Worm (Caenorhabditis elegans) whole organism, L1 larva: Measurements from ENCODE around the gene mma-1.

Experiments used
- C16A3.4 ChIP-seq: fragments of 150-350 bp; optimal IDR thresholded peaks from 2 replicates; lab custom pipeline; 2014; ENCODE audit warnings: missing biosample characterization, missing genetic modification characterization
- C34B4.2 ChIP-seq: sonication (generic microtip); optimal IDR thresholded peaks from 2 replicates; lab custom pipeline; 2017; ENCODE audit warnings: mild to moderate bottlenecking, missing genetic modification characterization, missing compliant biosample characterization
- Y116A8C.19 ChIP-seq: sonication (generic microtip); optimal IDR thresholded peaks from 2 replicates; lab custom pipeline; 2016; ENCODE audit warnings: missing compliant biosample characterization, missing genetic modification characterization, borderline replicate concordance
- aha-1 ChIP-seq: fragments of 150-350 bp; optimal IDR thresholded peaks from 2 replicates; lab custom pipeline; 2014; ENCODE audit warnings: missing biosample characterization, missing genetic modification characterization
- alr-1 ChIP-seq: fragments of 200-800 bp; sonication (Bioruptor generic); optimal IDR thresholded peaks from 2 replicates; lab custom pipeline; 2018; ENCODE audit warnings: borderline replicate concordance, mild to moderate bottlenecking, missing genetic modification characterization, missing compliant biosample characterization
- ceh-8 ChIP-seq: fragments of 200-800 bp; sonication (Bioruptor generic); optimal IDR thresholded peaks from 2 replicates; lab custom pipeline; 2018; ENCODE audit warnings: mild to moderate bottlenecking, missing genetic modification characterization, moderate library complexity, missing compliant biosample characterization
- ceh-82 ChIP-seq, 3 experiments: fragments of 150-350 bp in 1 of 3; sonication (generic microtip) in 2 of 3; optimal IDR thresholded peaks; 2 replicates each; lab custom pipeline; 2014 to 2017; ENCODE audit warnings: missing biosample characterization in 3 of 3, missing genetic modification characterization in 3 of 3
- ces-1 ChIP-seq: fragments of 150-350 bp; optimal IDR thresholded peaks from 2 replicates; lab custom pipeline; 2014; ENCODE audit warnings: missing biosample characterization, missing genetic modification reagents, missing genetic modification characterization
- dpl-1 ChIP-seq, 3 experiments: fragments of 150-350 bp in 2 of 3; sonication (generic microtip) in 1 of 3; optimal IDR thresholded peaks; 2 replicates each; lab custom pipeline; 2014 to 2017; ENCODE audit warnings: missing biosample characterization in 3 of 3, missing genetic modification characterization in 3 of 3, missing genetic modification reagents in 3 of 3
- dsc-1 ChIP-seq: sonication (generic microtip); optimal IDR thresholded peaks from 2 replicates; lab custom pipeline; 2016; ENCODE audit warnings: mild to moderate bottlenecking, missing genetic modification characterization, missing compliant biosample characterization
- efl-3 ChIP-seq: fragments of 200-800 bp; sonication (Bioruptor generic); optimal IDR thresholded peaks from 2 replicates; lab custom pipeline; 2018; ENCODE audit warnings: mild to moderate bottlenecking, missing genetic modification characterization, missing compliant biosample characterization
- egl-13 ChIP-seq: sonication (generic microtip); optimal IDR thresholded peaks from 2 replicates; lab custom pipeline; 2016; ENCODE audit warnings: missing genotype, missing genetic modification reagents, missing genetic modification characterization, missing compliant biosample characterization
- ets-5 ChIP-seq: fragments of 200-800 bp; sonication (Bioruptor generic); IDR thresholded peaks from 2 replicates; pipeline ENCODE4 v1.3.6; 2022; ENCODE audit warnings: missing genetic modification characterization, missing compliant biosample characterization
- fkh-4 ChIP-seq: sonication (generic microtip); optimal IDR thresholded peaks from 2 replicates; lab custom pipeline; 2016; ENCODE audit warnings: missing compliant biosample characterization, missing genetic modification characterization, borderline replicate concordance
- fkh-8 ChIP-seq: sonication (generic microtip); optimal IDR thresholded peaks from 2 replicates; lab custom pipeline; 2016; ENCODE audit warnings: mild to moderate bottlenecking, missing genetic modification characterization, missing compliant biosample characterization
- grh-1 ChIP-seq: fragments of 200-800 bp; sonication (Bioruptor generic); IDR thresholded peaks from 2 replicates; pipeline ENCODE4 v1.3.6; 2022; ENCODE audit warnings: missing genetic modification reagents, missing genetic modification characterization, missing compliant biosample characterization
- hlh-4 ChIP-seq: sonication (generic microtip); optimal IDR thresholded peaks from 2 replicates; lab custom pipeline; 2016; ENCODE audit warnings: mild to moderate bottlenecking, missing genetic modification characterization, missing compliant biosample characterization
- hpl-2 ChIP-seq: fragments of 150-350 bp; optimal IDR thresholded peaks from 2 replicates; lab custom pipeline; 2014; ENCODE audit warnings: missing biosample characterization, missing genetic modification reagents, missing genetic modification characterization
- irx-1 ChIP-seq: sonication (generic microtip); optimal IDR thresholded peaks from 2 replicates; lab custom pipeline; 2016; ENCODE audit warnings: missing genetic modification characterization, missing compliant biosample characterization
- isw-1 ChIP-seq: fragments of 200-800 bp; sonication (Bioruptor generic); IDR thresholded peaks from 2 replicates; pipeline ENCODE4 v1.3.6; 2022; ENCODE audit warnings: missing genetic modification characterization, missing compliant biosample characterization
- jun-1 ChIP-seq: fragments of 150-350 bp; optimal IDR thresholded peaks from 2 replicates; lab custom pipeline; 2014; ENCODE audit warnings: missing biosample characterization, missing genetic modification reagents, missing genetic modification characterization
- lin-13 ChIP-seq: fragments of 150-350 bp; optimal IDR thresholded peaks from 2 replicates; lab custom pipeline; 2014; ENCODE audit warnings: missing biosample characterization, missing genetic modification reagents, missing genetic modification characterization
- lin-15B ChIP-seq: fragments of 150-350 bp; sonication (generic microtip); optimal IDR thresholded peaks from 3 replicates; lab custom pipeline; 2014; ENCODE audit warnings: missing biosample characterization, missing genetic modification characterization
- lin-39 ChIP-seq: fragments of 150-350 bp; optimal IDR thresholded peaks from 2 replicates; lab custom pipeline; 2014; ENCODE audit warnings: missing biosample characterization, missing genetic modification reagents, missing genetic modification characterization
- lir-3 ChIP-seq: sonication (generic microtip); optimal IDR thresholded peaks from 2 replicates; lab custom pipeline; 2016; ENCODE audit warnings: mild to moderate bottlenecking, missing genetic modification characterization, moderate library complexity, missing compliant biosample characterization; ENCODE audit not compliant: poor library complexity
- mab-9 ChIP-seq: fragments of 200-800 bp; sonication (Bioruptor generic); IDR thresholded peaks from 2 replicates; pipeline ENCODE4 v1.3.6; 2022; ENCODE audit warnings: missing genetic modification reagents, missing genetic modification characterization, missing compliant biosample characterization
- mdl-1 ChIP-seq, 2 experiments: fragments of 150-350 bp; optimal IDR thresholded peaks; 2 replicates each; lab custom pipeline; 2014 to 2017; ENCODE audit warnings: missing biosample characterization in 2 of 2, missing genetic modification characterization in 2 of 2, inconsistent platforms in 1 of 2
- nhr-11 ChIP-seq: fragments of 150-350 bp; optimal IDR thresholded peaks from 2 replicates; lab custom pipeline; 2014; ENCODE audit warnings: missing biosample characterization, missing genetic modification characterization
- nhr-12 ChIP-seq: sonication (generic microtip); optimal IDR thresholded peaks from 2 replicates; lab custom pipeline; 2017; ENCODE audit warnings: missing biosample characterization, missing genetic modification characterization
- nhr-237 ChIP-seq: fragments of 150-350 bp; optimal IDR thresholded peaks from 2 replicates; lab custom pipeline; 2014; ENCODE audit warnings: missing biosample characterization, missing genetic modification characterization
- nhr-47 ChIP-seq: sonication (generic microtip); optimal IDR thresholded peaks from 2 replicates; lab custom pipeline; 2016; ENCODE audit warnings: mild to moderate bottlenecking, missing genetic modification characterization, moderate library complexity, missing compliant biosample characterization
- nhr-76 ChIP-seq: sonication (generic microtip); optimal IDR thresholded peaks from 2 replicates; lab custom pipeline; 2017; ENCODE audit warnings: missing biosample characterization, missing genetic modification characterization
- nhr-85 ChIP-seq: sonication (generic microtip); peaks from one replicate; lab custom pipeline; 2016; ENCODE audit warnings: missing genetic modification characterization, inconsistent platforms, missing compliant biosample characterization
- nhr-90 ChIP-seq: sonication (generic microtip); optimal IDR thresholded peaks from 2 replicates; lab custom pipeline; 2016; ENCODE audit warnings: mild to moderate bottlenecking, missing genetic modification characterization, missing compliant biosample characterization; ENCODE audit not compliant: poor library complexity
- pag-3 ChIP-seq: sonication (generic microtip); optimal IDR thresholded peaks from 2 replicates; lab custom pipeline; 2017; ENCODE audit warnings: missing genetic modification characterization, mild to moderate bottlenecking, missing compliant biosample characterization, antibody characterized with exemption, borderline replicate concordance; ENCODE audit not compliant: insufficient read depth
- pqm-1 ChIP-seq: sonication (generic microtip); optimal IDR thresholded peaks from 3 replicates; lab custom pipeline; 2017; ENCODE audit warnings: missing biosample characterization, missing genetic modification characterization
- rnt-1 ChIP-seq: sonication (generic microtip); optimal IDR thresholded peaks from 2 replicates; lab custom pipeline; 2016; ENCODE audit warnings: mild to moderate bottlenecking, missing genetic modification characterization, moderate library complexity, missing compliant biosample characterization
- sox-4 ChIP-seq: sonication (generic microtip); optimal IDR thresholded peaks from 2 replicates; lab custom pipeline; 2016; ENCODE audit warnings: missing genetic modification characterization, missing compliant biosample characterization
- sptf-1 ChIP-seq: fragments of 150-350 bp; optimal IDR thresholded peaks from 2 replicates; lab custom pipeline; 2014; ENCODE audit warnings: missing biosample characterization, missing genetic modification characterization
- sup-37 ChIP-seq: fragments of 200-800 bp; sonication (Bioruptor generic); optimal IDR thresholded peaks from 2 replicates; lab custom pipeline; 2018; ENCODE audit warnings: mild to moderate bottlenecking, missing genetic modification characterization, missing compliant biosample characterization
- swsn-7 ChIP-seq: sonication (generic microtip); optimal IDR thresholded peaks from 2 replicates; lab custom pipeline; 2016; ENCODE audit warnings: missing genetic modification characterization, missing compliant biosample characterization
- tlp-1 ChIP-seq: fragments of 150-350 bp; optimal IDR thresholded peaks from 2 replicates; lab custom pipeline; 2014; ENCODE audit warnings: missing biosample characterization, missing genetic modification characterization
- unc-130 ChIP-seq: fragments of 150-350 bp; optimal IDR thresholded peaks from 2 replicates; lab custom pipeline; 2017; ENCODE audit warnings: missing biosample characterization, missing genetic modification characterization, inconsistent platforms
- unc-30 ChIP-seq: sonication (generic microtip); optimal IDR thresholded peaks from 2 replicates; lab custom pipeline; 2017; ENCODE audit warnings: missing biosample characterization, missing genetic modification characterization
- unc-86 ChIP-seq: sonication (generic microtip); optimal IDR thresholded peaks from 2 replicates; lab custom pipeline; 2016; ENCODE audit warnings: missing genetic modification characterization, missing compliant biosample characterization
- zag-1 ChIP-seq: fragments of 150-350 bp; optimal IDR thresholded peaks from 2 replicates; lab custom pipeline; 2014; ENCODE audit warnings: missing biosample characterization, missing genetic modification characterization
- ztf-11 ChIP-seq, 2 experiments: sonication (generic microtip); optimal IDR thresholded peaks; 2 replicates each; lab custom pipeline; 2016 to 2017; ENCODE audit warnings: missing genetic modification characterization in 2 of 2, missing biosample characterization in 1 of 2, missing compliant biosample characterization in 1 of 2
- ztf-4 ChIP-seq: fragments of 150-350 bp; optimal IDR thresholded peaks from 2 replicates; lab custom pipeline; 2014; ENCODE audit warnings: missing biosample characterization, missing genetic modification characterization

mma-1 gene

DNA sequence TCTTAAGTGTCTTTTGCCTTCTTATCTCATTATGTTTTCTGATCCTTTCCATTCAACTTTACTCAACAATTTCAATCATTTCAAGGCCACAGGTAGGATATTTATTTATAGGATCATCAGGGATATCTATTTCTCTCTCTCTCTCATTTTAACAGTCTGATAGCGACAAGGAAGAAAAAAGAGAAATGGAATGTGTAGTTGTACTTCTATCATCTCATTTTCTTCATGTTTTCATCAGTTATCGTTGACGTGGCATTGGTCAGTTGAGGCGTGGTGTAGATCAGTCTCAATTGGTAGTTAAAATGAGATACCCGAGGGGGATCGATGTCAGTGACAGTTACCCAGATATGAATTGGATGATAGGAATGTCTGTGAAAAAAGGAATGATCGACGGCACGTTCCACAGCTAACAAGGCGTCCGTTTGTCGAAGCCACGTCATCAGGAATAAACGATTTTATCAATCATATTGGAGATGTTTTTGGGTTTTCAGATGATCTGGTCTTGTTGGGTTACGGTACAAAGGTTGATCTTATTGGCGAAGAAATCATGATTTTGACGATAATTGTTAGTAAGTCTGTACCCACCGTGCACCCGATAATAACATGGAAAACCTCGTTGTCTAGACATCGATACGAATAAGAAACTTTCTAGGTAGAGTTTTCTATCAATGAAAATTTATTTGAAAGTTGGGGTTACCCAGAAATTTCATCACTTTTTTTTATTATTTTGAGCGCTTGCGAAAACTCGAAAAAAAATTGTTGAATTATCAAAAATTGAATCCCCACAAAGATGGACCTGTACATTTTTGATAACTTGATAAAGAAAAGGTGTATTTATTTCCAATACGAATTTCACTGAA, 41.7 kb downstream of the mma-1 start (continued):
- TF ChIP-seq alr-1 = no peak
- no peak for TF ChIP-seq tlp-1 (tag; lab: Kevin White, UChicago)
- TF ChIP-seq rnt-1 (tag; lab: Kevin White, UChicago) = no peak
- no peak for TF ChIP-seq ets-5
- TF ChIP-seq C16A3.4 (tag; lab: Kevin White, UChicago) = peak; percentile 63
- TF ChIP-seq lin-39 (tag; lab: Kevin White, UChicago) = no peak
- no peak for TF ChIP-seq hlh-4 (tag; lab: Kevin White, UChicago)
- TF ChIP-seq mab-9 (GFP tag; lab: Robert Waterston, UW) = no peak
- no peak for TF ChIP-seq swsn-7
- TF ChIP-seq ztf-4 (tag; lab: Kevin White, UChicago) = peak; percentile 28
- TF ChIP-seq lin-15B (tag; lab: Kevin White, UChicago) = no peak
- TF ChIP-seq efl-3 (GFP tag; lab: Kevin White, UChicago) = no peak
- TF ChIP-seq dpl-1 (GFP tag; optimal IDR thresholded peaks at IDR 0.05; lab: Kevin White, UChicago) = no peak
- TF ChIP-seq nhr-85 (tag; lab: Kevin White, UChicago) = peak; percentile 98
- TF ChIP-seq jun-1 = no peak
- TF ChIP-seq sup-37 (GFP tag; lab: Kevin White, UChicago) = no peak
- no peak for TF ChIP-seq nhr-237 (tag; lab: Kevin White, UChicago)
- TF ChIP-seq nhr-76 (tag; lab: Kevin White, UChicago) = no peak
- TF ChIP-seq fkh-8 = no peak
- TF ChIP-seq ztf-11 (tag; optimal IDR thresholded peaks at IDR 0.05; lab: Kevin White, UChicago) = no peak
- no peak for TF ChIP-seq C34B4.2 (tag; lab: Kevin White, UChicago)
- no peak for TF ChIP-seq egl-13
- TF ChIP-seq ces-1 (GFP tag; lab: Kevin White, UChicago) = no peak
- TF ChIP-seq zag-1 (tag; lab: Kevin White, UChicago) = no peak
- no peak for TF ChIP-seq Y116A8C.19 (tag; lab: Kevin White, UChicago)
- no peak for TF ChIP-seq aha-1 (tag; lab: Kevin White, UChicago)
- no peak for TF ChIP-seq hpl-2 (GFP tag; lab: Kevin White, UChicago)
- no peak for TF ChIP-seq ceh-8 (GFP tag; lab: Kevin White, UChicago)
- no peak for TF ChIP-seq sptf-1
- TF ChIP-seq lir-3 (tag; lab: Kevin White, UChicago) = no peak
- no peak for TF ChIP-seq sox-4 (tag; lab: Kevin White, UChicago)
- no peak for TF ChIP-seq unc-86 (tag; lab: Kevin White, UChicago)
- no peak for TF ChIP-seq nhr-12 (tag; lab: Kevin White, UChicago)

DNA sequence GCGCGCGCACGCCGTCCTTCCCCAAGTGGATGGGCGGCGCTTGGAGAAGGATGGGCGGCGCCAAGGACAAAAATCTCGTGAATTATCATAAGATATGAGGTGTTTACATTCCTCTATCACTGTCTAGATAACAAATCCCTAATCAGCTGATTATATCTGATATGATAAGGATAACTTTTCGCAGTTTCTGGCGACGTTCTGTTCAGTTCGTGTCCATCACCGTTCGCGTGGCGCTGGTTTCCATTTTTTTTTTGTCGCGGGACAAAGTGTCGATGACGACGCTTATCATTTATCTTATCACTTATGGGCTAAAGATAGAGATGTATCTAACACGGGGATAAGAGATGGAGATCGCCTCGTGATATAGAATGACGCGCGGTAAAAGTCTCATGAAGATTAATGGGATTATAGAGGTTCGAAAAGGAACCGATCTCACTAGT, 42.8 kb downstream of the mma-1 start:
- TF ChIP-seq nhr-11 (no peak), grh-1 (no peak; the same call in 1 of the 2 replicates), alr-1 (no peak), C34B4.2 (tag; lab: Kevin White, UChicago) (no peak), pag-3 (tag; lab: Kevin White, UChicago) (no peak), lin-13 (GFP tag; lab: Kevin White, UChicago) (no peak), lin-15B (tag; lab: Kevin White, UChicago) (no peak), aha-1 (tag; lab: Kevin White, UChicago) (no peak), fkh-8 (peak; percentile 14), ets-5 (no peak), hlh-4 (tag; lab: Kevin White, UChicago) (no peak), egl-13 (no peak), unc-130 (peak; percentile 47), dsc-1 (peak; percentile 60), fkh-4 (tag; lab: Kevin White, UChicago) (no peak), ceh-8 (GFP tag; lab: Kevin White, UChicago) (no peak), nhr-76 (tag; lab: Kevin White, UChicago) (no peak), mdl-1 (tag; optimal IDR thresholded peaks at IDR 0.05; lab: Kevin White, UChicago) (peak in 1 of 2 experiments; percentile 63), irx-1 (tag; lab: Kevin White, UChicago) (no peak), isw-1 (no peak), Y116A8C.19 (tag; lab: Kevin White, UChicago) (no peak), nhr-47 (tag; lab: Kevin White, UChicago) (peak; percentile 43), nhr-90 (tag; lab: Kevin White, UChicago) (no peak), jun-1 (no peak), pqm-1 (tag; lab: Kevin White, UChicago) (no peak), rnt-1 (tag; lab: Kevin White, UChicago) (no peak), unc-30 (tag; lab: Kevin White, UChicago) (no peak), ceh-82 (tag; optimal IDR thresholded peaks at IDR 0.05; lab: Kevin White, UChicago) (no peak)
